Worm (Caenorhabditis elegans) whole organism, L2 larva: ENCODE measurements around the gene Y7A5A.13.

ENCODE experiments used
- C34F6.9 ChIP-seq: fragments of 150-350 bp; optimal IDR thresholded peaks from 2 replicates; lab custom pipeline; 2014; ENCODE audit warnings: missing biosample characterization, missing genetic modification characterization
- R02D3.7 ChIP-seq: fragments of 150-350 bp; optimal IDR thresholded peaks from 2 replicates; lab custom pipeline; 2014; ENCODE audit warnings: missing biosample characterization, missing genetic modification characterization
- Y55F3AM.14 ChIP-seq: fragments of 200-800 bp; sonication (Bioruptor generic); optimal IDR thresholded peaks from 2 replicates; lab custom pipeline; 2018; ENCODE audit warnings: mild to moderate bottlenecking, missing genetic modification characterization, missing compliant biosample characterization
- ZK546.5 ChIP-seq: sonication (generic microtip); optimal IDR thresholded peaks from 2 replicates; lab custom pipeline; 2017; ENCODE audit warnings: missing biosample characterization, missing genetic modification characterization
- alr-1 ChIP-seq: fragments of 150-350 bp; optimal IDR thresholded peaks from 2 replicates; lab custom pipeline; 2014; ENCODE audit warnings: missing biosample characterization, missing genetic modification characterization
- aly-2 ChIP-seq: fragments of 150-350 bp; optimal IDR thresholded peaks from 2 replicates; lab custom pipeline; 2014; ENCODE audit warnings: missing biosample characterization, missing genetic modification characterization
- ama-1 ChIP-seq: fragments of 150-350 bp; optimal IDR thresholded peaks from 2 replicates; lab custom pipeline; 2018; ENCODE audit warnings: inconsistent platforms
- ceh-16 ChIP-seq: fragments of 150-350 bp; optimal IDR thresholded peaks from 2 replicates; lab custom pipeline; 2014; ENCODE audit warnings: missing biosample characterization, missing genetic modification characterization
- ceh-82 ChIP-seq: fragments of 150-350 bp; optimal IDR thresholded peaks from 2 replicates; lab custom pipeline; 2014; ENCODE audit warnings: missing biosample characterization, missing genetic modification characterization
- crh-2 ChIP-seq: sonication (generic microtip); optimal IDR thresholded peaks from 2 replicates; lab custom pipeline; 2017; ENCODE audit warnings: missing biosample characterization, missing genetic modification characterization
- dmd-4 ChIP-seq: sonication (generic microtip); optimal IDR thresholded peaks from 2 replicates; lab custom pipeline; 2017; ENCODE audit warnings: missing biosample characterization, missing genetic modification characterization
- egl-27 ChIP-seq: sonication (generic microtip); optimal IDR thresholded peaks from 3 replicates; lab custom pipeline; 2017; ENCODE audit warnings: missing biosample characterization, missing genetic modification reagents, missing genetic modification characterization
- elt-1 ChIP-seq: fragments of 150-350 bp; optimal IDR thresholded peaks from 2 replicates; lab custom pipeline; 2014; ENCODE audit warnings: missing biosample characterization, missing genetic modification characterization
- elt-3 ChIP-seq: sonication (generic microtip); optimal IDR thresholded peaks from 2 replicates; lab custom pipeline; 2017; ENCODE audit warnings: missing biosample characterization, missing genetic modification characterization
- fos-1 ChIP-seq: fragments of 150-350 bp; optimal IDR thresholded peaks from 2 replicates; lab custom pipeline; 2014; ENCODE audit warnings: missing biosample characterization, missing genetic modification characterization
- gmeb-1 ChIP-seq: fragments of 150-350 bp; optimal IDR thresholded peaks from 2 replicates; lab custom pipeline; 2014; ENCODE audit warnings: missing biosample characterization, missing genetic modification characterization
- lin-13 ChIP-seq: fragments of 150-350 bp; optimal IDR thresholded peaks from 2 replicates; lab custom pipeline; 2014; ENCODE audit warnings: missing biosample characterization, missing genetic modification reagents, missing genetic modification characterization
- lin-39 ChIP-seq: fragments of 150-350 bp; optimal IDR thresholded peaks from 2 replicates; lab custom pipeline; 2014; ENCODE audit warnings: missing biosample characterization, missing genetic modification reagents, missing genetic modification characterization
- lsy-2 ChIP-seq, 2 experiments: fragments of 150-350 bp in 1 of 2; sonication (generic microtip) in 1 of 2; optimal IDR thresholded peaks; 2 replicates each; lab custom pipeline; 2014 to 2017; ENCODE audit warnings: missing biosample characterization in 2 of 2, missing genetic modification characterization in 2 of 2
- mbf-1 ChIP-seq: sonication (generic microtip); optimal IDR thresholded peaks from 2 replicates; lab custom pipeline; 2017; ENCODE audit warnings: missing biosample characterization, missing genetic modification characterization
- mdl-1 ChIP-seq, 2 experiments: fragments of 150-350 bp in 1 of 2; sonication (generic microtip) in 1 of 2; optimal IDR thresholded peaks; 2 replicates each; lab custom pipeline; 2017; ENCODE audit warnings: missing biosample characterization in 2 of 2, missing genetic modification characterization in 2 of 2
- nhr-10 ChIP-seq: sonication (generic microtip); optimal IDR thresholded peaks from 2 replicates; lab custom pipeline; 2017; ENCODE audit warnings: missing biosample characterization, missing genetic modification characterization
- nhr-12 ChIP-seq: fragments of 150-350 bp; optimal IDR thresholded peaks from 2 replicates; lab custom pipeline; 2014; ENCODE audit warnings: missing biosample characterization, missing genetic modification characterization
- nhr-129 ChIP-seq: fragments of 150-350 bp; optimal IDR thresholded peaks from 2 replicates; lab custom pipeline; 2014; ENCODE audit warnings: missing biosample characterization, missing genetic modification characterization
- nhr-21 ChIP-seq: fragments of 150-350 bp; optimal IDR thresholded peaks from 2 replicates; lab custom pipeline; 2014; ENCODE audit warnings: missing biosample characterization, missing genetic modification characterization
- nhr-25 ChIP-seq: fragments of 150-350 bp; sonication (generic microtip); optimal IDR thresholded peaks from 3 replicates; lab custom pipeline; 2014; ENCODE audit warnings: missing biosample characterization, missing genetic modification characterization
- nhr-6 ChIP-seq: fragments of 150-350 bp; optimal IDR thresholded peaks from 2 replicates; lab custom pipeline; 2014; ENCODE audit warnings: missing biosample characterization, missing genetic modification characterization
- nhr-77 ChIP-seq: fragments of 150-350 bp; optimal IDR thresholded peaks from 2 replicates; lab custom pipeline; 2014; ENCODE audit warnings: missing biosample characterization, missing genetic modification characterization
- peb-1 ChIP-seq: fragments of 150-350 bp; optimal IDR thresholded peaks from 2 replicates; lab custom pipeline; 2014; ENCODE audit warnings: missing biosample characterization, missing genetic modification characterization
- sem-4 ChIP-seq: fragments of 150-350 bp; optimal IDR thresholded peaks from 2 replicates; lab custom pipeline; 2014; ENCODE audit warnings: missing biosample characterization, missing genetic modification reagents, missing genetic modification characterization
- skn-1 ChIP-seq: sonication (generic microtip); optimal IDR thresholded peaks from 2 replicates; lab custom pipeline; 2017; ENCODE audit warnings: missing biosample characterization, missing genetic modification characterization
- sma-3 ChIP-seq: sonication (generic microtip); optimal IDR thresholded peaks from 2 replicates; lab custom pipeline; 2016; ENCODE audit warnings: missing genetic modification reagents, missing genetic modification characterization, missing compliant biosample characterization
- sma-9 ChIP-seq, 2 experiments: fragments of 150-350 bp in 1 of 2; sonication (generic microtip) in 1 of 2; optimal IDR thresholded peaks; 2 replicates each; lab custom pipeline; 2014 to 2016; ENCODE audit warnings: missing genetic modification characterization in 2 of 2, mild to moderate bottlenecking in 1 of 2, missing biosample characterization in 1 of 2, missing compliant biosample characterization in 1 of 2, missing genetic modification reagents in 1 of 2, moderate library complexity in 1 of 2
- snpc-4 ChIP-seq: fragments of 150-350 bp; optimal IDR thresholded peaks from 2 replicates; lab custom pipeline; 2014; ENCODE audit warnings: missing biosample characterization, missing genetic modification characterization
- unc-39 ChIP-seq: fragments of 150-350 bp; optimal IDR thresholded peaks from 2 replicates; lab custom pipeline; 2014; ENCODE audit warnings: missing biosample characterization, missing genetic modification characterization
- unc-55 ChIP-seq: fragments of 150-350 bp; sonication (generic microtip); optimal IDR thresholded peaks from 3 replicates; lab custom pipeline; 2014; ENCODE audit warnings: missing biosample characterization, missing genetic modification reagents, missing genetic modification characterization
- unc-62 ChIP-seq: fragments of 150-350 bp; optimal IDR thresholded peaks from 2 replicates; lab custom pipeline; 2014; ENCODE audit warnings: missing biosample characterization, missing genetic modification reagents, missing genetic modification characterization
- zag-1 ChIP-seq: fragments of 150-350 bp; optimal IDR thresholded peaks from 2 replicates; lab custom pipeline; 2014; ENCODE audit warnings: missing biosample characterization, missing genetic modification characterization
- ztf-1 ChIP-seq: fragments of 200-800 bp; sonication (Bioruptor generic); conservative IDR thresholded peaks from 2 replicates; pipeline ENCODE4 v1.3.6; 2022; ENCODE audit warnings: missing genetic modification characterization, missing compliant biosample characterization
- ztf-11 ChIP-seq: sonication (generic microtip); optimal IDR thresholded peaks from 2 replicates; lab custom pipeline; 2017; ENCODE audit warnings: missing biosample characterization, missing genetic modification characterization
- ztf-4 ChIP-seq: fragments of 150-350 bp; optimal IDR thresholded peaks from 2 replicates; lab custom pipeline; 2014; ENCODE audit warnings: missing biosample characterization, missing genetic modification characterization

Gene Y7A5A.13

ce11 chrX:15782027-15782426 lies 8.4 kb downstream of the Y7A5A.13 start, which contains the start of gene Y7A5A.24:
Gene Y7A5A.24 (minus strand): TSS chrX:15782127.
- TF ChIP-seq ztf-1: no peak
- no peak for TF ChIP-seq ztf-4 (tag; lab: Kevin White, UChicago)
- TF ChIP-seq sma-9 (GFP tag; optimal IDR thresholded peaks at IDR 0.05; lab: Kevin White, UChicago): no peak
- TF ChIP-seq sma-9 (tag; optimal IDR thresholded peaks at IDR 0.05; lab: Kevin White, UChicago): no peak
- no peak for TF ChIP-seq unc-55
- no peak for TF ChIP-seq crh-2 (tag; lab: Kevin White, UChicago)
- no peak for TF ChIP-seq ceh-16
- TF ChIP-seq Y55F3AM.14 (GFP tag; lab: Kevin White, UChicago): no peak
- TF ChIP-seq nhr-25 (tag; lab: Kevin White, UChicago): no peak
- TF ChIP-seq ama-1 (lab: Kevin White, UChicago): no peak
- no peak for TF ChIP-seq nhr-12 (tag; lab: Kevin White, UChicago)
- TF ChIP-seq sma-3 (GFP tag; lab: Kevin White, UChicago): no peak
- TF ChIP-seq ceh-82 (tag; lab: Kevin White, UChicago): no peak
- TF ChIP-seq dmd-4 (tag; lab: Kevin White, UChicago): no peak
- TF ChIP-seq unc-39 (tag; lab: Kevin White, UChicago): no peak
- TF ChIP-seq elt-3: no peak
- TF ChIP-seq, all 48 proteins: peak for 0

- TF ChIP-seq mbf-1 (no peak), nhr-10 (no peak), lsy-2 (tag; optimal IDR thresholded peaks at IDR 0.05; lab: Kevin White, UChicago) (no peak), skn-1 (tag; lab: Kevin White, UChicago) (no peak), Y55F3AM.14 (GFP tag; lab: Kevin White, UChicago) (no peak), zag-1 (no peak), nhr-21 (tag; lab: Kevin White, UChicago) (no peak), elt-1 (tag; lab: Kevin White, UChicago) (no peak), snpc-4 (no peak), nhr-12 (tag; lab: Kevin White, UChicago) (no peak), nhr-129 (tag; lab: Kevin White, UChicago) (no peak), ztf-11 (tag; lab: Kevin White, UChicago) (no peak), alr-1 (no peak)
Observed at ce11 chrX:15784570-15784969, 10.9 kb downstream of the Y7A5A.13 start, which contains the start of gene Y7A5A.3. Gene Y7A5A.3 (minus strand): TSS chrX:15784670.

- TF ChIP-seq mdl-1 (tag; optimal IDR thresholded peaks at IDR 0.05; lab: Kevin White, UChicago) (no peak), nhr-6 (tag; lab: Kevin White, UChicago) (no peak), Y55F3AM.14 (GFP tag; lab: Kevin White, UChicago) (no peak), sem-4 (tag; lab: Kevin White, UChicago) (no peak), ceh-82 (tag; lab: Kevin White, UChicago) (no peak), crh-2 (tag; lab: Kevin White, UChicago) (no peak), ztf-11 (tag; lab: Kevin White, UChicago) (no peak), R02D3.7 (tag; lab: Kevin White, UChicago) (no peak), mbf-1 (no peak), unc-62 (GFP tag; lab: Kevin White, UChicago) (no peak), alr-1 (no peak), gmeb-1 (tag; lab: Kevin White, UChicago) (no peak), sma-9 (GFP tag; optimal IDR thresholded peaks at IDR 0.05; lab: Kevin White, UChicago) (no peak), sma-9 (tag; optimal IDR thresholded peaks at IDR 0.05; lab: Kevin White, UChicago) (no peak), elt-1 (tag; lab: Kevin White, UChicago) (no peak)
Observed at ce11 chrX:15786726-15787125, 13.1 kb downstream of the Y7A5A.13 start, which contains the start of gene Y7A5A.5. Gene Y7A5A.5 (minus strand): TSS chrX:15786826.

- no peak for TF ChIP-seq egl-27 (tag; lab: Kevin White, UChicago)
- TF ChIP-seq C34F6.9 (tag; lab: Kevin White, UChicago): no peak
- TF ChIP-seq snpc-4: no peak
- no peak for TF ChIP-seq ZK546.5 (tag; lab: Kevin White, UChicago)
- no peak for TF ChIP-seq sma-9 (GFP tag; optimal IDR thresholded peaks at IDR 0.05; lab: Kevin White, UChicago)
- TF ChIP-seq sma-9 (tag; optimal IDR thresholded peaks at IDR 0.05; lab: Kevin White, UChicago): no peak
- TF ChIP-seq peb-1: no peak
- TF ChIP-seq fos-1: no peak
- no peak for TF ChIP-seq crh-2 (tag; lab: Kevin White, UChicago)
- no peak for TF ChIP-seq aly-2
- TF ChIP-seq ztf-11 (tag; lab: Kevin White, UChicago): no peak
- no peak for TF ChIP-seq lin-39
- no peak for TF ChIP-seq ama-1 (lab: Kevin White, UChicago)
- no peak for TF ChIP-seq ceh-82 (tag; lab: Kevin White, UChicago)
- TF ChIP-seq lin-13 (GFP tag; lab: Kevin White, UChicago): no peak
- no peak for TF ChIP-seq mdl-1 (tag; optimal IDR thresholded peaks at IDR 0.05; lab: Kevin White, UChicago)
- TF ChIP-seq elt-1 (tag; lab: Kevin White, UChicago): no peak
- TF ChIP-seq Y55F3AM.14 (GFP tag; lab: Kevin White, UChicago): no peak
- no peak for TF ChIP-seq gmeb-1 (tag; lab: Kevin White, UChicago)
- no peak for TF ChIP-seq nhr-77 (tag; lab: Kevin White, UChicago)
- TF ChIP-seq, all 48 proteins: peak for 0
Observed at ce11 chrX:15794977-15795376, 21.3 kb downstream of the Y7A5A.13 start, which contains the start of gene Y7A5A.10. Gene Y7A5A.10 (minus strand): TSS chrX:15795077.
